Fruit fly (Drosophila melanogaster): ENCODE results near the gene Pen.

Gene Pen

dm6 chr2L:10009800-10010658 is 46.7 kb upstream of the Pen start (continued):
- peak; percentile 91 for TF ChIP-seq CG8290 (GFP tag; optimal IDR thresholded peaks at IDR 0.05)
- TF ChIP-seq CG8290 (tag; optimal IDR thresholded peaks at IDR 0.05) = peak in 1 of 2 experiments; percentile 100
- TF ChIP-seq Hey (tag; optimal IDR thresholded peaks at IDR 0.05) = peak; percentile 89
- TF ChIP-seq Eip74EF (GFP tag; optimal IDR thresholded peaks at IDR 0.05) = no peak
- TF ChIP-seq tio (GFP tag; optimal IDR thresholded peaks at IDR 0.05) = peak; percentile 92
- peak; percentile 75 for TF ChIP-seq CG9437 (GFP tag; optimal IDR thresholded peaks at IDR 0.05)
- peak; percentile 80 for TF ChIP-seq Nf-YB (GFP tag; optimal IDR thresholded peaks at IDR 0.05)
- peak; percentile 98 for TF ChIP-seq otp (GFP tag; IDR thresholded peaks at IDR 0.05)
- TF ChIP-seq CG7963 (GFP tag; IDR thresholded peaks at IDR 0.05; ENCODE audit: partially characterized antibody) = no peak
- peak; percentile 94 for TF ChIP-seq en (GFP tag; optimal IDR thresholded peaks at IDR 0.05)
- peak; percentile 93 for TF ChIP-seq CG31224 (GFP tag; IDR thresholded peaks at IDR 0.05)
- peak; percentile 97 for TF ChIP-seq kay (GFP tag; optimal IDR thresholded peaks at IDR 0.05)
- peak; percentile 94 for TF ChIP-seq seq (GFP tag; IDR thresholded peaks at IDR 0.05)
- TF ChIP-seq Dad (GFP tag; optimal IDR thresholded peaks at IDR 0.05) = peak; percentile 97
- TF ChIP-seq CG14667 (GFP tag; IDR thresholded peaks at IDR 0.05) = peak; percentile 95
- TF ChIP-seq CG34224 (GFP tag; IDR thresholded peaks at IDR 0.05; ENCODE audit: partially characterized antibody) = no peak
- TF ChIP-seq fd96Cb (tag; optimal IDR thresholded peaks at IDR 0.05) = peak; percentile 96
- no peak for TF ChIP-seq mld (GFP tag; IDR thresholded peaks at IDR 0.05; ENCODE audit: partially characterized antibody)
- TF ChIP-seq odd (GFP tag; optimal IDR thresholded peaks at IDR 0.05) = peak; percentile 93
- TF ChIP-seq sug (tag; optimal IDR thresholded peaks at IDR 0.05) = peak; percentile 94
- TF ChIP-seq CG12391 (tag; optimal IDR thresholded peaks at IDR 0.05) = peak; percentile 96
- TF ChIP-seq D (optimal IDR thresholded peaks at IDR 0.05) = no peak
- TF ChIP-seq D (GFP tag; optimal IDR thresholded peaks at IDR 0.05) = peak; percentile 92
- TF ChIP-seq bsh (GFP tag; optimal IDR thresholded peaks at IDR 0.05) = peak; percentile 97
- TF ChIP-seq sna (GFP tag; IDR thresholded peaks at IDR 0.05; ENCODE audit: partially characterized antibody) = 0 out of 2 replicates have a peak, but pooled peaks have one; percentile 18
- peak; percentile 95 for TF ChIP-seq CG1233 (GFP tag; optimal IDR thresholded peaks at IDR 0.05)
- TF ChIP-seq Dfd (GFP tag; optimal IDR thresholded peaks at IDR 0.05) = no peak
- peak; percentile 99 for TF ChIP-seq lilli (GFP tag; optimal IDR thresholded peaks at IDR 0.05)
- peak; percentile 95 for TF ChIP-seq CG17912 (GFP tag; optimal IDR thresholded peaks at IDR 0.05)
- TF ChIP-seq CG1792 (GFP tag; optimal IDR thresholded peaks at IDR 0.05) = peak; percentile 97
- peak; percentile 94 for TF ChIP-seq CG6272 (GFP tag; IDR thresholded peaks at IDR 0.05)
- TF ChIP-seq CoRest (tag; optimal IDR thresholded peaks at IDR 0.05) = peak; percentile 97
- peak; percentile 98 for TF ChIP-seq lab (GFP tag; optimal IDR thresholded peaks at IDR 0.05)
- TF ChIP-seq crp (GFP tag; optimal IDR thresholded peaks at IDR 0.05) = peak; percentile 11 to 78
- TF ChIP-seq jing (GFP tag; optimal IDR thresholded peaks at IDR 0.05) = peak; percentile 94
- peak; percentile 95 for TF ChIP-seq CG11085 (GFP tag; IDR thresholded peaks at IDR 0.05)
- peak; percentile 96 for TF ChIP-seq CG8924 (tag; optimal IDR thresholded peaks at IDR 0.05)
- TF ChIP-seq pan (optimal IDR thresholded peaks at IDR 0.05) = no peak
- peak in 1 of 2 experiments; percentile 98 for TF ChIP-seq pan (GFP tag; optimal IDR thresholded peaks at IDR 0.05 in 1 of 2, IDR thresholded peaks at IDR 0.05 in 1 of 2)
- peak; percentile 98 for TF ChIP-seq pho (GFP tag; optimal IDR thresholded peaks at IDR 0.05)
- peak; percentile 96 for TF ChIP-seq CG10209 (GFP tag; optimal IDR thresholded peaks at IDR 0.05)
- TF ChIP-seq CG13624 (GFP tag; optimal IDR thresholded peaks at IDR 0.05) = peak; percentile 99
- peak; percentile 90 for TF ChIP-seq Myb (GFP tag; optimal IDR thresholded peaks at IDR 0.05)
- TF ChIP-seq CG11093 (GFP tag; IDR thresholded peaks at IDR 0.05) = peak; percentile 96
- no peak for TF ChIP-seq CG16813 (GFP tag; IDR thresholded peaks at IDR 0.05; ENCODE audit: partially characterized antibody)
- TF ChIP-seq kni (GFP tag; optimal IDR thresholded peaks at IDR 0.05) = peak; percentile 81
- TF ChIP-seq CG15479 (GFP tag; optimal IDR thresholded peaks at IDR 0.05) = no peak
- no peak; the same call in 1 of the 2 replicates for TF ChIP-seq inv (GFP tag; IDR thresholded peaks at IDR 0.05; ENCODE audit: partially characterized antibody)
